Worm (Caenorhabditis elegans): ENCODE data around the gene H04D03.4.

Gene H04D03.4

ce11 chrIII:10479180-10479579, 28.3 kb upstream of the H04D03.4 start, which contains the start of gene D2045.7:
D2045.7 (plus strand) TSS chrIII:10479480.
- TF ChIP-seq pha-4 (GFP tag; IDR thresholded peaks at IDR 0.05) (no peak), pha-4 (tag; optimal IDR thresholded peaks at IDR 0.05) (no peak), nhr-6 (tag; optimal IDR thresholded peaks at IDR 0.05) (no peak), ceh-82 (tag; optimal IDR thresholded peaks at IDR 0.05) (no peak)

- TF ChIP-seq R02D3.7 (tag; optimal IDR thresholded peaks at IDR 0.05): no peak
- no peak for TF ChIP-seq lin-29 (GFP tag; IDR thresholded peaks at IDR 0.05)
- no peak for TF ChIP-seq lin-39 (tag; optimal IDR thresholded peaks at IDR 0.05)
- TF ChIP-seq fos-1 (tag; optimal IDR thresholded peaks at IDR 0.05): no peak
- no peak for TF ChIP-seq ceh-20 (GFP tag; IDR thresholded peaks at IDR 0.05)
- TF ChIP-seq F37D6.2 (tag; optimal IDR thresholded peaks at IDR 0.05): no peak
- TF ChIP-seq ctbp-1 (GFP tag; IDR thresholded peaks at IDR 0.05): no peak
- no peak for TF ChIP-seq nhr-76 (tag; optimal IDR thresholded peaks at IDR 0.05)
- TF ChIP-seq mes-2 (tag; optimal IDR thresholded peaks at IDR 0.05; ENCODE audit: poor library complexity, severe bottlenecking): no peak
- TF ChIP-seq ces-1 (GFP tag; optimal IDR thresholded peaks at IDR 0.05): no peak
- no peak for TF ChIP-seq mxl-3 (GFP tag; optimal IDR thresholded peaks at IDR 0.05)
- TF ChIP-seq F44E2.7 (GFP tag; IDR thresholded peaks at IDR 0.05): no peak
- TF ChIP-seq egl-27 (tag; optimal IDR thresholded peaks at IDR 0.05): no peak
- TF ChIP-seq attf-4 (tag; optimal IDR thresholded peaks at IDR 0.05): no peak
- TF ChIP-seq tag-97 (GFP tag; IDR thresholded peaks at IDR 0.05): no peak
- no peak for TF ChIP-seq F49E8.2 (tag; optimal IDR thresholded peaks at IDR 0.05; ENCODE audit: borderline replicate concordance)
- TF ChIP-seq zip-2 (tag; optimal IDR thresholded peaks at IDR 0.05): no peak
- no peak for TF ChIP-seq daf-19 (GFP tag; conservative IDR thresholded peaks at IDR 0.05)
- no peak for TF ChIP-seq lim-7 (GFP tag; IDR thresholded peaks at IDR 0.05)
- TF ChIP-seq daf-16 (GFP tag; optimal IDR thresholded peaks at IDR 0.05): no peak
- no peak for TF ChIP-seq daf-16 (tag; optimal IDR thresholded peaks at IDR 0.05)
Observed at ce11 chrIII:10474945-10475344, 24.0 kb upstream of the H04D03.4 start, which contains the start of gene D2045.9. D2045.9 (plus strand) TSS chrIII:10475245.

- peak; percentile 72 for TF ChIP-seq hlh-30 (tag; optimal IDR thresholded peaks at IDR 0.05; ENCODE audit: insufficient read depth)
- TF ChIP-seq nhr-28 (tag; optimal IDR thresholded peaks at IDR 0.05): peak; percentile 2
- no peak for TF ChIP-seq T26A8.4 (GFP tag; IDR thresholded peaks at IDR 0.05)
- no peak for TF ChIP-seq hmg-1.1 (GFP tag; IDR thresholded peaks at IDR 0.05)
- TF ChIP-seq daf-16 (GFP tag; optimal IDR thresholded peaks at IDR 0.05): no peak
- peak; percentile 11 for TF ChIP-seq daf-16 (tag; optimal IDR thresholded peaks at IDR 0.05)
- TF ChIP-seq dve-1 (tag; optimal IDR thresholded peaks at IDR 0.05; ENCODE audit: insufficient read depth): peak; percentile 5
- no peak for TF ChIP-seq nhr-41 (GFP tag; IDR thresholded peaks at IDR 0.05)
- no peak for TF ChIP-seq hif-1 (tag; optimal IDR thresholded peaks at IDR 0.05)
- TF ChIP-seq nhr-25 (tag; optimal IDR thresholded peaks at IDR 0.05; ENCODE audit: borderline replicate concordance, insufficient read depth): no peak
- TF ChIP-seq lin-38 (GFP tag; IDR thresholded peaks at IDR 0.05): no peak
- no peak for TF ChIP-seq nhr-6 (tag; optimal IDR thresholded peaks at IDR 0.05)
- peak; percentile 23 for TF ChIP-seq mes-2 (tag; optimal IDR thresholded peaks at IDR 0.05; ENCODE audit: poor library complexity, severe bottlenecking)
- no peak for TF ChIP-seq fkh-10 (GFP tag; optimal IDR thresholded peaks at IDR 0.05)
- no peak for TF ChIP-seq F26F4.8 (GFP tag; conservative IDR thresholded peaks at IDR 0.05)
- TF ChIP-seq nhr-48 (tag; optimal IDR thresholded peaks at IDR 0.05): no peak
- TF ChIP-seq lsy-2 (tag; optimal IDR thresholded peaks at IDR 0.05): peak in 1 of 2 experiments; percentile 42
- TF ChIP-seq lin-13 (GFP tag; optimal IDR thresholded peaks at IDR 0.05): no peak
Observed at ce11 chrIII:10470927-10471326, 20.0 kb upstream of the H04D03.4 start, which contains the start of gene cul-1. cul-1 (plus strand) TSS chrIII:10471237.

All from whole organism, L4 larva.